Worm (Caenorhabditis elegans) whole organism, late embryonic: ENCODE data around the gene nas-31.

ENCODE experiments used
- C08G9.2 ChIP-seq: sonication (generic microtip); optimal IDR thresholded peaks from 2 replicates; lab custom pipeline; 2016; ENCODE audit warnings: mild to moderate bottlenecking, missing genetic modification characterization, moderate library complexity, missing compliant biosample characterization
- C38D4.7 ChIP-seq: fragments of 200-800 bp; sonication (Bioruptor generic); optimal IDR thresholded peaks from 2 replicates; lab custom pipeline; 2018; ENCODE audit warnings: mild to moderate bottlenecking, missing genetic modification characterization, moderate library complexity, missing compliant biosample characterization
- F13H6.1 ChIP-seq: sonication (generic microtip); optimal IDR thresholded peaks from 2 replicates; lab custom pipeline; 2016; ENCODE audit warnings: missing genetic modification characterization, missing compliant biosample characterization
- K02D7.2 ChIP-seq: sonication (generic microtip); optimal IDR thresholded peaks from 2 replicates; lab custom pipeline; 2017; ENCODE audit warnings: mild to moderate bottlenecking, missing genetic modification characterization, missing compliant biosample characterization
- K09A11.1 ChIP-seq: sonication (generic microtip); optimal IDR thresholded peaks from 2 replicates; lab custom pipeline; 2017; ENCODE audit warnings: antibody characterized with exemption, mild to moderate bottlenecking, missing genetic modification characterization, missing compliant biosample characterization; ENCODE audit not compliant: insufficient read depth
- T23F11.4 ChIP-seq: fragments of 200-800 bp; sonication (Bioruptor generic); optimal IDR thresholded peaks from 2 replicates; lab custom pipeline; 2018; ENCODE audit warnings: mild to moderate bottlenecking, missing genetic modification characterization, missing compliant biosample characterization
- Y22D7AL.16 ChIP-seq: sonication (generic microtip); optimal IDR thresholded peaks from 2 replicates; lab custom pipeline; 2016; ENCODE audit warnings: missing genetic modification characterization, missing compliant biosample characterization
- ama-1 ChIP-seq: fragments of 150-350 bp; optimal IDR thresholded peaks from 2 replicates; lab custom pipeline; 2014
- ceh-18 ChIP-seq: sonication (generic microtip); optimal IDR thresholded peaks from 2 replicates; lab custom pipeline; 2016; ENCODE audit warnings: missing genetic modification characterization, missing compliant biosample characterization
- ceh-19 ChIP-seq: fragments of 200-800 bp; sonication (Bioruptor generic); optimal IDR thresholded peaks from 2 replicates; lab custom pipeline; 2018; ENCODE audit warnings: mild to moderate bottlenecking, missing genetic modification characterization, missing compliant biosample characterization
- ceh-22 ChIP-seq: sonication (generic microtip); optimal IDR thresholded peaks from 2 replicates; lab custom pipeline; 2017; ENCODE audit warnings: missing biosample characterization, missing genetic modification characterization
- ceh-30 ChIP-seq: fragments of 150-350 bp; optimal IDR thresholded peaks from 2 replicates; lab custom pipeline; 2014; ENCODE audit warnings: missing biosample characterization, missing genetic modification characterization
- ceh-31 ChIP-seq: sonication (generic microtip); optimal IDR thresholded peaks from 2 replicates; lab custom pipeline; 2016; ENCODE audit warnings: missing genetic modification characterization, missing compliant biosample characterization
- ceh-34 ChIP-seq: sonication (generic microtip); optimal IDR thresholded peaks from 2 replicates; lab custom pipeline; 2016; ENCODE audit warnings: mild to moderate bottlenecking, missing genetic modification characterization, missing compliant biosample characterization
- ceh-6 ChIP-seq: fragments of 200-800 bp; sonication (Bioruptor generic); optimal IDR thresholded peaks from 2 replicates; lab custom pipeline; 2018; ENCODE audit warnings: mild to moderate bottlenecking, missing genetic modification characterization, missing compliant biosample characterization
- ceh-9 ChIP-seq: sonication (generic microtip); optimal IDR thresholded peaks from 2 replicates; lab custom pipeline; 2016; ENCODE audit warnings: mild to moderate bottlenecking, missing genetic modification characterization, inconsistent platforms, missing compliant biosample characterization
- che-1 ChIP-seq: sonication (generic microtip); optimal IDR thresholded peaks from 2 replicates; lab custom pipeline; 2016; ENCODE audit warnings: mild to moderate bottlenecking, missing genetic modification characterization, missing compliant biosample characterization
- dmd-4 ChIP-seq: sonication (generic microtip); optimal IDR thresholded peaks from 2 replicates; lab custom pipeline; 2016; ENCODE audit warnings: borderline replicate concordance, missing genetic modification characterization, missing compliant biosample characterization
- elt-2 ChIP-seq: sonication (generic microtip); optimal IDR thresholded peaks from 2 replicates; lab custom pipeline; 2016; ENCODE audit warnings: missing genetic modification reagents, missing genetic modification characterization, missing compliant biosample characterization
- ets-4 ChIP-seq: sonication (generic microtip); optimal IDR thresholded peaks from 2 replicates; lab custom pipeline; 2016; ENCODE audit warnings: missing genetic modification characterization, missing compliant biosample characterization
- fkh-6 ChIP-seq: sonication (generic microtip); optimal IDR thresholded peaks from 2 replicates; lab custom pipeline; 2016; ENCODE audit warnings: missing genetic modification characterization, missing compliant biosample characterization
- gmeb-2 ChIP-seq: sonication (generic microtip); optimal IDR thresholded peaks from 2 replicates; lab custom pipeline; 2016; ENCODE audit warnings: missing genetic modification characterization, inconsistent platforms, missing compliant biosample characterization
- hlh-13 ChIP-seq: fragments of 200-800 bp; sonication (Bioruptor generic); optimal IDR thresholded peaks from 2 replicates; lab custom pipeline; 2018; ENCODE audit warnings: mild to moderate bottlenecking, missing genetic modification characterization, missing compliant biosample characterization
- hlh-15 ChIP-seq: sonication (generic microtip); optimal IDR thresholded peaks from 2 replicates; lab custom pipeline; 2016; ENCODE audit warnings: missing genetic modification characterization, missing compliant biosample characterization
- hlh-8 ChIP-seq: sonication (generic microtip); optimal IDR thresholded peaks from 2 replicates; lab custom pipeline; 2016; ENCODE audit warnings: missing genotype, missing genetic modification characterization, missing compliant biosample characterization
- nfya-1 ChIP-seq: sonication (generic microtip); optimal IDR thresholded peaks from 2 replicates; lab custom pipeline; 2017; ENCODE audit warnings: missing genetic modification characterization, mild to moderate bottlenecking, missing compliant biosample characterization, antibody characterized with exemption, moderate library complexity
- nhr-11 ChIP-seq: fragments of 150-350 bp; optimal IDR thresholded peaks from 2 replicates; lab custom pipeline; 2014; ENCODE audit warnings: missing biosample characterization, missing genetic modification characterization
- odd-2 ChIP-seq: sonication (generic microtip); optimal IDR thresholded peaks from 2 replicates; lab custom pipeline; 2017; ENCODE audit warnings: antibody characterized with exemption, mild to moderate bottlenecking, missing genetic modification characterization, missing compliant biosample characterization
- pag-3 ChIP-seq: sonication (generic microtip); optimal IDR thresholded peaks from 2 replicates; lab custom pipeline; 2016; ENCODE audit warnings: missing compliant biosample characterization, missing genetic modification characterization, borderline replicate concordance
- pat-9 ChIP-seq: fragments of 200-800 bp; sonication (Bioruptor generic); optimal IDR thresholded peaks from 2 replicates; lab custom pipeline; 2018; ENCODE audit warnings: mild to moderate bottlenecking, missing genetic modification characterization, moderate library complexity, missing compliant biosample characterization
- pha-2 ChIP-seq: sonication (generic microtip); optimal IDR thresholded peaks from 2 replicates; lab custom pipeline; 2017; ENCODE audit warnings: mild to moderate bottlenecking, missing genetic modification characterization, missing compliant biosample characterization
- pqm-1 ChIP-seq: sonication (generic microtip); optimal IDR thresholded peaks from 2 replicates; lab custom pipeline; 2016; ENCODE audit warnings: missing genetic modification characterization, missing compliant biosample characterization
- pros-1 ChIP-seq: fragments of 150-350 bp; optimal IDR thresholded peaks from 2 replicates; lab custom pipeline; 2014; ENCODE audit warnings: missing biosample characterization, missing genetic modification reagents, missing genetic modification characterization
- ref-2 ChIP-seq: sonication (generic microtip); optimal IDR thresholded peaks from 2 replicates; lab custom pipeline; 2016; ENCODE audit warnings: missing genetic modification characterization, missing compliant biosample characterization
- rnt-1 ChIP-seq: sonication (generic microtip); optimal IDR thresholded peaks from 2 replicates; lab custom pipeline; 2016; ENCODE audit warnings: missing genetic modification characterization, missing compliant biosample characterization
- sdc-2 ChIP-seq: sonication (generic microtip); optimal IDR thresholded peaks from 2 replicates; lab custom pipeline; 2016; ENCODE audit warnings: missing genotype, missing genetic modification characterization, missing compliant biosample characterization
- sox-2 ChIP-seq: fragments of 200-800 bp; sonication (Bioruptor generic); IDR thresholded peaks from 2 replicates; pipeline ENCODE4 v1.3.6; 2022; ENCODE audit warnings: missing genetic modification reagents, missing genetic modification characterization, missing compliant biosample characterization
- sox-4 ChIP-seq: sonication (generic microtip); optimal IDR thresholded peaks from 2 replicates; lab custom pipeline; 2017; ENCODE audit warnings: mild to moderate bottlenecking, missing genetic modification characterization, inconsistent platforms, missing compliant biosample characterization
- tbx-2 ChIP-seq: sonication (generic microtip); optimal IDR thresholded peaks from 2 replicates; lab custom pipeline; 2016; ENCODE audit warnings: missing genetic modification characterization, missing compliant biosample characterization
- tbx-7 ChIP-seq: sonication (generic microtip); optimal IDR thresholded peaks from 2 replicates; lab custom pipeline; 2016; ENCODE audit warnings: missing genotype, missing genetic modification characterization, missing compliant biosample characterization
- unc-3 ChIP-seq, 2 experiments: fragments of 200-800 bp in 1 of 2; sonication (Bioruptor generic) in 1 of 2; sonication (generic microtip) in 1 of 2; conservative IDR thresholded peaks in 1 of 2; optimal IDR thresholded peaks in 1 of 2; 2 replicates each; pipeline versions ENCODE4 v1.3.6 to Lab custom; 2016 to 2022; ENCODE audit warnings: missing compliant biosample characterization in 2 of 2, missing genetic modification characterization in 2 of 2, missing genetic modification reagents in 1 of 2
- unc-42 ChIP-seq: sonication (generic microtip); optimal IDR thresholded peaks from 2 replicates; lab custom pipeline; 2016; ENCODE audit warnings: missing genotype, missing genetic modification characterization, missing compliant biosample characterization
- unc-55 ChIP-seq: sonication (generic microtip); optimal IDR thresholded peaks from 2 replicates; lab custom pipeline; 2017; ENCODE audit warnings: missing biosample characterization, missing genetic modification reagents, missing genetic modification characterization
- zip-5 ChIP-seq: sonication (generic microtip); optimal IDR thresholded peaks from 2 replicates; lab custom pipeline; 2016; ENCODE audit warnings: missing genetic modification characterization, missing compliant biosample characterization
- ztf-16 ChIP-seq: sonication (generic microtip); optimal IDR thresholded peaks from 2 replicates; lab custom pipeline; 2017; ENCODE audit warnings: missing genetic modification characterization, missing compliant biosample characterization

The nas-31 gene

ce11 chrV:10897106-10897171 is 24.7 kb downstream of the nas-31 start, which contains the start of gene sec-61.G:
Gene sec-61.G, minus strand, starts transcription at chrV:10897143.
- no peak for TF ChIP-seq gmeb-2 (tag; lab: Kevin White, UChicago)
- no peak for TF ChIP-seq pag-3 (tag; lab: Kevin White, UChicago)
- no peak for TF ChIP-seq pha-2 (tag; lab: Kevin White, UChicago)
- no peak for TF ChIP-seq che-1
- TF ChIP-seq ref-2 (tag; lab: Kevin White, UChicago) = no peak
- TF ChIP-seq ceh-18 = no peak
- TF ChIP-seq nfya-1 (tag; lab: Kevin White, UChicago) = no peak
- no peak for TF ChIP-seq C38D4.7
- no peak for TF ChIP-seq odd-2 (tag; lab: Kevin White, UChicago)
- no peak for TF ChIP-seq ceh-34 (tag; lab: Kevin White, UChicago)
- no peak for TF ChIP-seq ceh-9
- TF ChIP-seq ets-4 (tag; lab: Kevin White, UChicago) = no peak
- no peak for TF ChIP-seq sox-4
- no peak for TF ChIP-seq zip-5
- no peak for TF ChIP-seq ama-1 (lab: Kevin White, UChicago)
- no peak for TF ChIP-seq pros-1 (tag; lab: Kevin White, UChicago)
- no peak for TF ChIP-seq ztf-16 (tag; lab: Kevin White, UChicago)
- TF ChIP-seq, all 69 proteins: peak for 0

DNA sequence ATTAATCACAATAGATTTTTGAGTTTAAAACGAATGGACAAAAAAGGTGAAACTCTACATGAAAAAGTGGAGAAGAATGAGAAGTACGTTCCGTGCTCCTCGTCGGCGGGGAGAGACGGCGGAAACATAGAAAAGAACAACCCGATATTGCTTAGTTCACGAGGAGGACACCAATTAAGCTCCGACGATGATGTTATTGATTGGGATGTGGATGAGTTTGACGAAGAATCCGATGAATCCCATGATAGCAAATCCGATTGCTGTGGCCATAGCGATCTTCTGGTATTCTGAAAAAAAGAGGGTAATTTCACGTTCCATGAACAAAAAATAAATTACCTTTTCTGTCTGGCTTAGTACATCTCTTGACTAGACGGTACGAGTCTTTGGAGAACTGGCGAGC is 24.9 kb downstream of the nas-31 start:
- TF ChIP-seq ceh-9 (no peak), elt-2 (no peak), tbx-2 (tag; lab: Kevin White, UChicago) (no peak), ceh-19 (no peak), pha-2 (tag; lab: Kevin White, UChicago) (no peak), nhr-11 (tag; lab: Kevin White, UChicago) (no peak), zip-5 (no peak), pqm-1 (tag; lab: Kevin White, UChicago) (no peak), hlh-8 (no peak), tbx-7 (tag; lab: Kevin White, UChicago) (no peak), sox-2 (no peak), K02D7.2 (tag; lab: Kevin White, UChicago) (no peak), pat-9 (tag; lab: Kevin White, UChicago) (no peak), T23F11.4 (GFP tag; lab: Kevin White, UChicago) (no peak), unc-55 (GFP tag; lab: Kevin White, UChicago) (no peak)

DNA sequence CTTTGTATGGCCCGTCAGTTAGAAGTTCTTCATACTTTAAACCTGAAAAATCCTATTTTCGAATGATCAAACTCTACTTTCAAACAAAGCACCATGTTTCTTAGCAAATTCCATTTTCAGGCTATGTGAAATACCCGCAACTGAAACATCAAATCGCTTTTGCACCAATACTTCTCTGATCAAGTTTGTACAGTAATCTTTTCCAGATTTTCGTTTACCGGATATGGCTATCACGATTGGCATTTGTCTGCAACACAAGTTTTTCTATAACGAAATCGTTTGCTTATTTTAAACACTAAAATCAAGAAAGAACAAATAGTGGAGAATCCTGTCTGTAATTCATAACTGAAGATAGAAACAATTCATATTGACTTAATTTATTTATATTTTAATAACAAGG is 25.4 kb downstream of the nas-31 start, which contains the start of gene F32D8.13:
Gene F32D8.13, minus strand, starts transcription at position 249 of the 400 bp plus-strand sequence.
- TF ChIP-seq K09A11.1 (tag; lab: Kevin White, UChicago) (no peak), ref-2 (tag; lab: Kevin White, UChicago) (no peak), zip-5 (no peak), nfya-1 (tag; lab: Kevin White, UChicago) (no peak), ceh-22 (tag; lab: Kevin White, UChicago) (no peak), elt-2 (no peak), dmd-4 (tag; lab: Kevin White, UChicago) (no peak), Y22D7AL.16 (tag; lab: Kevin White, UChicago) (no peak), pat-9 (tag; lab: Kevin White, UChicago) (no peak), pag-3 (tag; lab: Kevin White, UChicago) (no peak)

- TF ChIP-seq C08G9.2 (tag; lab: Kevin White, UChicago) = peak; percentile 89
- TF ChIP-seq F13H6.1 (tag; lab: Kevin White, UChicago) = no peak
- peak; percentile 45 for TF ChIP-seq rnt-1 (tag; lab: Kevin White, UChicago)
- no peak for TF ChIP-seq hlh-13 (GFP tag; lab: Kevin White, UChicago)
- TF ChIP-seq pha-2 (tag; lab: Kevin White, UChicago) = no peak
- no peak for TF ChIP-seq unc-3 (GFP tag; conservative IDR thresholded peaks at IDR 0.05; lab: Robert Waterston, UW)
- TF ChIP-seq unc-3 (tag; optimal IDR thresholded peaks at IDR 0.05; lab: Kevin White, UChicago) = no peak
- TF ChIP-seq T23F11.4 (GFP tag; lab: Kevin White, UChicago) = no peak
- TF ChIP-seq ref-2 (tag; lab: Kevin White, UChicago) = peak; percentile 74
- no peak for TF ChIP-seq ztf-16 (tag; lab: Kevin White, UChicago)
- no peak for TF ChIP-seq pqm-1 (tag; lab: Kevin White, UChicago)
- peak; percentile 43 for TF ChIP-seq nfya-1 (tag; lab: Kevin White, UChicago)
- no peak for TF ChIP-seq ceh-18
- TF ChIP-seq unc-42 = peak; percentile 59
- TF ChIP-seq hlh-15 (tag; lab: Kevin White, UChicago) = no peak
- no peak for TF ChIP-seq dmd-4 (tag; lab: Kevin White, UChicago)
- TF ChIP-seq odd-2 (tag; lab: Kevin White, UChicago) = no peak
- TF ChIP-seq pros-1 (tag; lab: Kevin White, UChicago) = peak; percentile 24
- TF ChIP-seq ceh-6 (GFP tag; lab: Kevin White, UChicago) = no peak
- peak; percentile 66 for TF ChIP-seq hlh-8
- TF ChIP-seq fkh-6 (tag; lab: Kevin White, UChicago) = peak; percentile 0
- no peak for TF ChIP-seq pag-3 (tag; lab: Kevin White, UChicago)
- no peak for TF ChIP-seq ceh-30 (tag; lab: Kevin White, UChicago)
- no peak for TF ChIP-seq K09A11.1 (tag; lab: Kevin White, UChicago)
- TF ChIP-seq sdc-2 (tag; lab: Kevin White, UChicago) = no peak
- TF ChIP-seq unc-55 (GFP tag; lab: Kevin White, UChicago) = peak; percentile 16
- peak; percentile 66 for TF ChIP-seq tbx-7 (tag; lab: Kevin White, UChicago)
- peak; percentile 92 for TF ChIP-seq ceh-31
These were observed 27.0 kb downstream of the nas-31 start, which contains the start of the genes F32D8.14 and F32D8.5 for ce11 chrV:10894601-10895000. Gene F32D8.14, minus strand, starts transcription at chrV:10894788. Gene F32D8.5, plus strand, starts transcription at chrV:10894800.
